Worm (Caenorhabditis elegans) whole organism, L4 larva: Measurements from ENCODE around the gene C27H5.2.
A peak's percentile ranks its signal among the peaks of the same experiment; 100 is the strongest.

Source experiments
- F37D6.2 ChIP-seq: sonication (generic microtip); optimal IDR thresholded peaks from 2 replicates; lab custom pipeline; 2016; ENCODE audit warnings: mild to moderate bottlenecking, missing genetic modification characterization, missing compliant biosample characterization
- F44E2.7 ChIP-seq: fragments of 200-800 bp; sonication (Bioruptor generic); IDR thresholded peaks from 2 replicates; pipeline ENCODE4 v2.1.2; 2022; ENCODE audit warnings: missing genetic modification characterization, missing compliant biosample characterization
- F49E8.2 ChIP-seq: sonication (generic microtip); optimal IDR thresholded peaks from 2 replicates; lab custom pipeline; 2016; ENCODE audit warnings: missing compliant biosample characterization, mild to moderate bottlenecking, missing genetic modification characterization, borderline replicate concordance
- Y105C5A.15 ChIP-seq: fragments of 200-800 bp; sonication (Bioruptor generic); IDR thresholded peaks from 2 replicates; pipeline ENCODE4 v1.3.6; 2022; ENCODE audit warnings: missing genetic modification characterization, missing compliant biosample characterization
- Y48G9A.11 ChIP-seq: fragments of 200-800 bp; sonication (Bioruptor generic); IDR thresholded peaks from 2 replicates; pipeline ENCODE4 v1.3.6; 2022; ENCODE audit warnings: missing genetic modification reagents, missing genetic modification characterization, missing compliant biosample characterization
- ZK337.2 ChIP-seq: fragments of 200-800 bp; sonication (Bioruptor generic); IDR thresholded peaks from 2 replicates; pipeline ENCODE4 v1.3.6; 2022; ENCODE audit warnings: missing genetic modification reagents, missing genetic modification characterization, missing compliant biosample characterization
- aly-2 ChIP-seq: sonication (generic microtip); optimal IDR thresholded peaks from 2 replicates; lab custom pipeline; 2018; ENCODE audit warnings: missing biosample characterization, missing genetic modification characterization
- ama-1 ChIP-seq: fragments of 150-350 bp; optimal IDR thresholded peaks from 2 replicates; lab custom pipeline; 2014; ENCODE audit warnings: inconsistent platforms, mixed read lengths
- ceh-20 ChIP-seq: fragments of 200-800 bp; sonication (Bioruptor generic); IDR thresholded peaks from 2 replicates; pipeline ENCODE4 v1.3.6; 2022; ENCODE audit warnings: missing genetic modification reagents, missing genetic modification characterization, missing compliant biosample characterization
- ceh-32 ChIP-seq: sonication (generic microtip); optimal IDR thresholded peaks from 2 replicates; lab custom pipeline; 2016; ENCODE audit warnings: mild to moderate bottlenecking, missing genetic modification characterization, missing compliant biosample characterization; ENCODE audit not compliant: poor library complexity
- ceh-44 ChIP-seq: fragments of 200-800 bp; sonication (Bioruptor generic); IDR thresholded peaks from 2 replicates; pipeline ENCODE4 v1.3.6; 2022; ENCODE audit warnings: missing genetic modification reagents, missing genetic modification characterization, missing compliant biosample characterization
- cey-2 ChIP-seq: sonication (generic microtip); optimal IDR thresholded peaks from 3 replicates; lab custom pipeline; 2017; ENCODE audit warnings: missing genetic modification characterization, mild to moderate bottlenecking, missing compliant biosample characterization, antibody characterized with exemption, borderline replicate concordance; ENCODE audit not compliant: insufficient read depth
- daf-8 ChIP-seq: fragments of 200-800 bp; sonication (Bioruptor generic); IDR thresholded peaks from 2 replicates; pipeline ENCODE4 v1.3.6; 2022; ENCODE audit warnings: missing genetic modification characterization, missing compliant biosample characterization
- dmd-9 ChIP-seq: fragments of 200-800 bp; sonication (Bioruptor generic); IDR thresholded peaks from 2 replicates; pipeline ENCODE4 v1.3.6; 2022; ENCODE audit warnings: missing genetic modification reagents, missing genetic modification characterization, missing compliant biosample characterization
- duxl-1 ChIP-seq: sonication (generic microtip); optimal IDR thresholded peaks from 2 replicates; lab custom pipeline; 2016; ENCODE audit warnings: mild to moderate bottlenecking, missing genetic modification characterization, moderate library complexity, missing compliant biosample characterization; ENCODE audit not compliant: poor library complexity
- dve-1 ChIP-seq: sonication (generic microtip); optimal IDR thresholded peaks from 2 replicates; lab custom pipeline; 2017; ENCODE audit warnings: antibody characterized with exemption, mild to moderate bottlenecking, missing genetic modification characterization, missing compliant biosample characterization; ENCODE audit not compliant: insufficient read depth
- egl-27 ChIP-seq: sonication (generic microtip); optimal IDR thresholded peaks from 3 replicates; lab custom pipeline; 2017; ENCODE audit warnings: missing biosample characterization, missing genetic modification reagents, missing genetic modification characterization
- fkh-10 ChIP-seq: fragments of 150-350 bp; optimal IDR thresholded peaks from 2 replicates; lab custom pipeline; 2014; ENCODE audit warnings: missing biosample characterization, missing genetic modification reagents, missing genetic modification characterization
- fos-1 ChIP-seq: fragments of 150-350 bp; optimal IDR thresholded peaks from 2 replicates; lab custom pipeline; 2014; ENCODE audit warnings: missing biosample characterization, missing genetic modification characterization
- gei-8 ChIP-seq: fragments of 200-800 bp; sonication (Bioruptor generic); optimal IDR thresholded peaks from 2 replicates; lab custom pipeline; 2018; ENCODE audit warnings: mild to moderate bottlenecking, missing genetic modification characterization, missing compliant biosample characterization
- hlh-30 ChIP-seq: sonication (generic microtip); optimal IDR thresholded peaks from 2 replicates; lab custom pipeline; 2017; ENCODE audit warnings: antibody characterized with exemption, mild to moderate bottlenecking, missing genetic modification characterization, missing compliant biosample characterization; ENCODE audit not compliant: insufficient read depth
- lin-15B ChIP-seq: fragments of 150-350 bp; sonication (generic microtip); optimal IDR thresholded peaks from 3 replicates; lab custom pipeline; 2014; ENCODE audit warnings: missing biosample characterization, missing genetic modification characterization
- lin-29 ChIP-seq: fragments of 200-800 bp; sonication (Bioruptor generic); IDR thresholded peaks from 2 replicates; pipeline ENCODE4 v1.3.6; 2022; ENCODE audit warnings: missing genetic modification reagents, missing genetic modification characterization, missing compliant biosample characterization
- lin-38 ChIP-seq: fragments of 200-800 bp; sonication (Bioruptor generic); IDR thresholded peaks from 2 replicates; pipeline ENCODE4 v1.3.6; 2022; ENCODE audit warnings: missing genetic modification reagents, missing genetic modification characterization, missing compliant biosample characterization
- lir-3 ChIP-seq: sonication (generic microtip); optimal IDR thresholded peaks from 2 replicates; lab custom pipeline; 2016; ENCODE audit warnings: mild to moderate bottlenecking, missing genetic modification characterization, missing compliant biosample characterization
- lsy-2 ChIP-seq, 2 experiments: fragments of 150-350 bp in 1 of 2; sonication (generic microtip) in 1 of 2; optimal IDR thresholded peaks; 2 replicates each; lab custom pipeline; 2014 to 2017; ENCODE audit warnings: missing biosample characterization in 2 of 2, missing genetic modification characterization in 2 of 2
- mep-1 ChIP-seq: fragments of 150-350 bp; sonication (generic microtip); optimal IDR thresholded peaks from 3 replicates; lab custom pipeline; 2014; ENCODE audit warnings: missing biosample characterization, missing genetic modification characterization
- mxl-2 ChIP-seq: fragments of 200-800 bp; sonication (Bioruptor generic); conservative IDR thresholded peaks from 2 replicates; pipeline ENCODE4 v1.3.6; 2022; ENCODE audit warnings: missing genetic modification reagents, missing genetic modification characterization, missing compliant biosample characterization
- mxl-3 ChIP-seq: fragments of 200-800 bp; sonication (Bioruptor generic); optimal IDR thresholded peaks from 2 replicates; lab custom pipeline; 2018; ENCODE audit warnings: mild to moderate bottlenecking, missing genetic modification characterization, missing compliant biosample characterization
- nhr-10 ChIP-seq: fragments of 150-350 bp; optimal IDR thresholded peaks from 2 replicates; lab custom pipeline; 2014; ENCODE audit warnings: missing biosample characterization, missing genetic modification characterization
- nhr-41 ChIP-seq: fragments of 200-800 bp; sonication (Bioruptor generic); IDR thresholded peaks from 2 replicates; pipeline ENCODE4 v1.3.6; 2022; ENCODE audit warnings: missing genetic modification reagents, missing genetic modification characterization, missing compliant biosample characterization
- nhr-42 ChIP-seq: fragments of 200-800 bp; sonication (Bioruptor generic); IDR thresholded peaks from 2 replicates; pipeline ENCODE4 v1.3.6; 2022; ENCODE audit warnings: missing genetic modification characterization, missing compliant biosample characterization
- pqm-1 ChIP-seq: sonication (generic microtip); optimal IDR thresholded peaks from 2 replicates; lab custom pipeline; 2017; ENCODE audit warnings: missing biosample characterization, missing genetic modification characterization
- sdz-12 ChIP-seq: fragments of 200-800 bp; sonication (Bioruptor generic); optimal IDR thresholded peaks from 2 replicates; lab custom pipeline; 2018; ENCODE audit warnings: mild to moderate bottlenecking, missing genetic modification characterization, missing compliant biosample characterization
- skn-1 ChIP-seq: fragments of 150-350 bp; optimal IDR thresholded peaks from 2 replicates; lab custom pipeline; 2014; ENCODE audit warnings: missing biosample characterization, missing genetic modification characterization
- snpc-1.2 ChIP-seq: fragments of 200-800 bp; sonication (Bioruptor generic); IDR thresholded peaks from 2 replicates; pipeline ENCODE4 v1.3.6; 2022; ENCODE audit warnings: missing genetic modification reagents, missing genetic modification characterization, missing compliant biosample characterization
- spr-3 ChIP-seq: fragments of 200-800 bp; sonication (Bioruptor generic); optimal IDR thresholded peaks from 2 replicates; lab custom pipeline; 2018; ENCODE audit warnings: mild to moderate bottlenecking, missing genetic modification characterization, missing compliant biosample characterization
- tra-1 ChIP-seq: fragments of 200-800 bp; sonication (Bioruptor generic); IDR thresholded peaks from 2 replicates; pipeline ENCODE4 v1.3.6; 2022; ENCODE audit warnings: missing genetic modification reagents, missing genetic modification characterization, missing compliant biosample characterization
- unc-130 ChIP-seq: sonication (generic microtip); optimal IDR thresholded peaks from 2 replicates; lab custom pipeline; 2016; ENCODE audit warnings: missing genetic modification reagents, missing genetic modification characterization, missing compliant biosample characterization
- unc-62 ChIP-seq, 3 experiments: fragments of 150-350 bp in 1 of 3; sonication (generic microtip); optimal IDR thresholded peaks in 2 of 3; peaks in 1 of 3; 1 replicate in 1 of 3; 2 replicates in 2 of 3; lab custom pipeline; 2014 to 2017; ENCODE audit warnings: missing biosample characterization in 3 of 3, missing genetic modification characterization in 3 of 3, missing genetic modification reagents in 3 of 3, missing genotype in 1 of 3
- vab-7 ChIP-seq: fragments of 200-800 bp; sonication (Bioruptor generic); IDR thresholded peaks from 2 replicates; pipeline ENCODE4 v1.3.6; 2022; ENCODE audit warnings: missing genetic modification reagents, missing genetic modification characterization, missing compliant biosample characterization
- zip-11 ChIP-seq: fragments of 200-800 bp; sonication (Bioruptor generic); IDR thresholded peaks from 2 replicates; pipeline ENCODE4 v1.3.6; 2022; ENCODE audit warnings: missing genetic modification characterization, missing compliant biosample characterization
- ztf-7 ChIP-seq: fragments of 150-350 bp; optimal IDR thresholded peaks from 2 replicates; lab custom pipeline; 2014; ENCODE audit warnings: missing biosample characterization, missing genetic modification characterization

C27H5.2 gene

DNA sequence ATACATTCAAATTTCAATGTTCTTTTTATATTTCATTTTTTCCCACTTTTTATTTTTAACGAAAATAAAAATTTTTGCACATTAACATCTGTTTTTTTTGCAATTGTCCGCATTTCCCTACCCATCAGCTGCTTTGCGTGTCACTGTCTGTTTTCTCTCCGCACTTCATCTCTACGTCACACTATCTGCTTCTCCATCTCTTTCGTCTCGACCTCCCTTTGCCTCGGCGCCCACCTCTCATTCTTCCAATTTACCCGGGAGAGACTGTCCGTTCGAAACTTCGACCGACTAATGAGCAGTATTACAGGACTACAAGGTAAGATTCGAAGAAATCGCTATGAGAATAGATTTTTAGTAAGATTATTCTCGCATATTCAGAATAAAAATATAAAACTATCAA is at the start of gene C27H5.2 (continued):
- TF ChIP-seq gei-8 (GFP tag; lab: Kevin White, UChicago) (no peak), aly-2 (no peak), spr-3 (GFP tag; lab: Kevin White, UChicago) (no peak), mep-1 (tag; lab: Kevin White, UChicago) (peak; percentile 29), tra-1 (no peak), F44E2.7 (no peak), F49E8.2 (tag; lab: Kevin White, UChicago) (no peak), sdz-12 (no peak), lin-15B (no peak), zip-11 (no peak), ztf-7 (tag; lab: Kevin White, UChicago) (no peak), ceh-32 (no peak), vab-7 (GFP tag; lab: Robert Waterston, UW) (no peak), daf-8 (GFP tag; lab: Robert Waterston, UW) (no peak), snpc-1.2 (GFP tag; lab: Robert Waterston, UW) (no peak), unc-130 (no peak), fkh-10 (GFP tag; lab: Kevin White, UChicago) (no peak), duxl-1 (tag; lab: Kevin White, UChicago) (no peak), nhr-42 (GFP tag; lab: Robert Waterston, UW) (no peak), F37D6.2 (no peak), nhr-10 (tag; lab: Kevin White, UChicago) (no peak), lin-29 (GFP tag; lab: Robert Waterston, UW) (no peak), dve-1 (tag; lab: Kevin White, UChicago) (peak; percentile 8), lir-3 (tag; lab: Kevin White, UChicago) (no peak), egl-27 (tag; lab: Kevin White, UChicago) (no peak), mxl-2 (GFP tag; lab: Robert Waterston, UW) (no peak), mxl-3 (GFP tag; lab: Kevin White, UChicago) (no peak), cey-2 (tag; lab: Kevin White, UChicago) (no peak), fos-1 (tag; lab: Kevin White, UChicago) (no peak), lsy-2 (tag; optimal IDR thresholded peaks at IDR 0.05; lab: Kevin White, UChicago) (no peak), hlh-30 (peak; percentile 8), ceh-20 (GFP tag; lab: Robert Waterston, UW) (no peak), nhr-41 (GFP tag; lab: Robert Waterston, UW) (no peak), unc-62 (GFP tag; optimal IDR thresholded peaks at IDR 0.05 in 1 of 2; lab: Kevin White, UChicago) (no peak), unc-62 (tag; optimal IDR thresholded peaks at IDR 0.05; lab: Kevin White, UChicago) (no peak), dmd-9 (GFP tag; lab: Robert Waterston, UW) (no peak)
- TF ChIP-seq, all 104 proteins: peak for 10

DNA sequence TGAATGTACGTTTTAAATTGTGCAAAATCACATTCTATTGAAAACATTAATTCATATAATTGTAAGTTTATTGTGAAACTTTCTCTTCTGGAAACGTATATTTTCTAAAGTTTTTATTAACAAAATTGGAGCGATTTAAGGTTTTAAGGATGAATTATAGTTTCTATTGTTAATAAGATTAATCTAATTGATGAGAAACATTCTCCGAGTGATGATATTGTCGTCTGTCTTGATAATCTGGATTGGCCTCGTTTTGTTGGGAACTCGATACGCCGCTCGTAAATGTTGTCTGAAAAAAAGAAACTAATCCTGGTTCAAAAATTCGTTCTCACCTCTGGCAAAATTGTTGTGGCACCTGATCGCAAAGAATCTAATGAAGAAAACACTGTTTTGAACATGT is 49.1 kb upstream of the C27H5.2 start:
- peak; percentile 59 for TF ChIP-seq Y48G9A.11 (GFP tag; lab: Robert Waterston, UW)
- TF ChIP-seq dmd-9 (GFP tag; lab: Robert Waterston, UW): no peak
- TF ChIP-seq lin-38 (GFP tag; lab: Robert Waterston, UW): peak; percentile 37; the same call in 1 of the 2 replicates

DNA sequence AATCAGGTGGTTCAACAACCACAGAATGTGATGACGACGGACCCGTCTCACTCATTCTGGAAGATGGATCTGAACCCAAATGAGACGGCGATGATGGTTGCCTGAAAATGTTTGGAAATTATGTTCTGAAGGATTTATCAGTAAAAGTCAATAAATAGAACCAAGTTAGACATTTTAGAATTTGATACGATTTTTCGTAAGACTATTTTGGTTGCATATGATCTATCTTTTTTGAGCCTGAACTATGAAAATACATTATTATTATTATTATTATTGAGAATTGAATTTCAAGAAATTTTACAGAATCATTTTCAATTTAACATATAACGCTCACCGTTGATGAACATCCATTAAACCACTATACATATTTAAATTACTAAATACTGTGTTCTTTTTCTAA is 45.4 kb upstream of the C27H5.2 start, which contains the start of gene F10E7.9:
F10E7.9 (minus strand) TSS at position 101 of the 400 bp plus-strand sequence.
- TF ChIP-seq Y105C5A.15 (GFP tag; lab: Robert Waterston, UW) (no peak), ceh-44 (no peak), ZK337.2 (GFP tag; lab: Robert Waterston, UW) (no peak), lir-3 (tag; lab: Kevin White, UChicago) (no peak), skn-1 (no peak), mxl-2 (GFP tag; lab: Robert Waterston, UW) (no peak), pqm-1 (tag; lab: Kevin White, UChicago) (no peak), sdz-12 (no peak), ama-1 (no peak), fkh-10 (GFP tag; lab: Kevin White, UChicago) (no peak)
